Fruit fly (Drosophila melanogaster) whole organism, embryonic: ENCODE results near the gene Fcp3C.

Experiments used
- Atf-2 ChIP-seq: fragments of 200-800 bp; sonication (Bioruptor generic); optimal IDR thresholded peaks from 2 replicates; lab custom pipeline; 2016; ENCODE audit warnings: missing biosample characterization, missing genetic modification characterization
- Atf6 ChIP-seq: fragments of 200-800 bp; sonication (Bioruptor generic); IDR thresholded peaks from 2 replicates; pipeline ENCODE4 v1.3.6; 2022; ENCODE audit warnings: missing biosample characterization, missing genetic modification characterization
- Bgb ChIP-seq: fragments of 200-800 bp; sonication (Bioruptor generic); IDR thresholded peaks from 2 replicates; pipeline ENCODE4 v1.3.6; 2022; ENCODE audit warnings: missing biosample characterization, missing genetic modification characterization; ENCODE audit not compliant: partially characterized antibody
- CG10267 ChIP-seq: fragments of 200-800 bp; sonication (Bioruptor generic); optimal IDR thresholded peaks from 2 replicates; lab custom pipeline; 2018; ENCODE audit warnings: missing biosample characterization, mild to moderate bottlenecking, missing genetic modification characterization, moderate library complexity
- CG10543 ChIP-seq: fragments of 200-800 bp; sonication (Bioruptor generic); optimal IDR thresholded peaks from 3 replicates; lab custom pipeline; 2017; ENCODE audit warnings: missing biosample characterization, mild to moderate bottlenecking, missing genetic modification characterization, moderate library complexity
- CG11695 ChIP-seq: fragments of 200-800 bp; sonication (Bioruptor generic); IDR thresholded peaks from 3 replicates; pipeline ENCODE4 v1.3.6; 2022; ENCODE audit warnings: missing biosample characterization, missing genetic modification characterization
- CG14014 ChIP-seq: fragments of 200-800 bp; sonication (Bioruptor generic); IDR thresholded peaks from 2 replicates; pipeline ENCODE4 v1.3.6; 2022; ENCODE audit warnings: missing biosample characterization, missing genetic modification characterization
- CG15514 ChIP-seq: fragments of 200-800 bp; sonication (Bioruptor generic); optimal IDR thresholded peaks from 3 replicates; lab custom pipeline; 2017; ENCODE audit warnings: missing biosample characterization, missing genetic modification characterization, mild to moderate bottlenecking, moderate library complexity, missing genetic modification reagents
- CG15696 ChIP-seq: fragments of 200-800 bp; sonication (Bioruptor generic); optimal IDR thresholded peaks from 2 replicates; lab custom pipeline; 2019; ENCODE audit warnings: missing biosample characterization, mild to moderate bottlenecking, missing genetic modification characterization, moderate library complexity
- CG2120 ChIP-seq: fragments of 200-800 bp; sonication (Bioruptor generic); optimal IDR thresholded peaks from 3 replicates; lab custom pipeline; 2016; ENCODE audit warnings: missing biosample characterization, missing genetic modification characterization
- CG2129 ChIP-seq: fragments of 200-800 bp; sonication (Bioruptor generic); IDR thresholded peaks from 2 replicates; pipeline ENCODE4 v1.3.6; 2022; ENCODE audit warnings: missing biosample characterization, missing genetic modification characterization; ENCODE audit not compliant: partially characterized antibody
- CG2712 ChIP-seq: fragments of 200-800 bp; optimal IDR thresholded peaks from 3 replicates; lab custom pipeline; 2019; ENCODE audit warnings: missing biosample characterization, mild to moderate bottlenecking, missing genetic modification characterization, moderate library complexity
- CG32772 ChIP-seq: fragments of 200-800 bp; sonication (Bioruptor generic); IDR thresholded peaks from 2 replicates; pipeline ENCODE4 v1.3.6; 2022; ENCODE audit warnings: missing biosample characterization, missing genetic modification characterization
- CG42726 ChIP-seq: fragments of 200-800 bp; sonication (Bioruptor generic); IDR thresholded peaks from 2 replicates; pipeline ENCODE4 v1.3.6; 2022; ENCODE audit warnings: missing biosample characterization, missing genetic modification characterization; ENCODE audit not compliant: partially characterized antibody
- CG4404 ChIP-seq: fragments of 200-800 bp; sonication (Bioruptor generic); IDR thresholded peaks from 2 replicates; pipeline ENCODE4 v1.3.6; 2022; ENCODE audit warnings: missing biosample characterization, missing genetic modification characterization
- CG4424 ChIP-seq: fragments of 200-800 bp; sonication (Bioruptor generic); optimal IDR thresholded peaks from 3 replicates; lab custom pipeline; 2016; ENCODE audit warnings: missing biosample characterization, missing genetic modification characterization
- CG4707 ChIP-seq: fragments of 200-800 bp; sonication (Bioruptor generic); optimal IDR thresholded peaks from 2 replicates; lab custom pipeline; 2018; ENCODE audit warnings: missing biosample characterization, mild to moderate bottlenecking, missing genetic modification characterization, moderate library complexity
- CG4820 ChIP-seq: fragments of 200-800 bp; sonication (Bioruptor generic); optimal IDR thresholded peaks from 3 replicates; lab custom pipeline; 2016; ENCODE audit warnings: missing biosample characterization, missing genetic modification characterization
- CG5953 ChIP-seq: fragments of 200-800 bp; sonication (Bioruptor generic); IDR thresholded peaks from 2 replicates; pipeline ENCODE4 v1.3.6; 2022; ENCODE audit warnings: missing biosample characterization, missing genetic modification characterization
- CG6654 ChIP-seq: fragments of 200-800 bp; sonication (Bioruptor generic); optimal IDR thresholded peaks from 2 replicates; lab custom pipeline; 2017; ENCODE audit warnings: missing biosample characterization, mild to moderate bottlenecking, missing genetic modification characterization
- CG8359 ChIP-seq: fragments of 200-800 bp; sonication (Bioruptor generic); optimal IDR thresholded peaks from 2 replicates; lab custom pipeline; 2017; ENCODE audit warnings: missing biosample characterization, mild to moderate bottlenecking, missing genetic modification characterization, borderline replicate concordance
- CG9727 ChIP-seq: fragments of 200-800 bp; sonication (Bioruptor generic); optimal IDR thresholded peaks from 3 replicates; lab custom pipeline; 2017; ENCODE audit warnings: missing biosample characterization, mild to moderate bottlenecking, missing genetic modification characterization
- D19B ChIP-seq: fragments of 200-800 bp; sonication (Bioruptor generic); optimal IDR thresholded peaks from 2 replicates; lab custom pipeline; 2017; ENCODE audit warnings: missing biosample characterization, mild to moderate bottlenecking, missing genetic modification characterization
- HLHmδ ChIP-seq: fragments of 200-800 bp; sonication (Bioruptor generic); optimal IDR thresholded peaks from 2 replicates; lab custom pipeline; 2018; ENCODE audit warnings: missing biosample characterization, mild to moderate bottlenecking, missing genetic modification characterization, moderate library complexity
- Hey ChIP-seq: fragments of 200-800 bp; sonication (Bioruptor generic); optimal IDR thresholded peaks from 3 replicates; lab custom pipeline; 2018; ENCODE audit warnings: missing biosample characterization, mild to moderate bottlenecking, missing genetic modification characterization
- HmgD ChIP-seq: fragments of 200-800 bp; sonication (Bioruptor generic); optimal IDR thresholded peaks from 3 replicates; lab custom pipeline; 2016; ENCODE audit warnings: missing biosample characterization, missing genetic modification characterization
- Kr ChIP-seq: fragments of 200-800 bp; sonication (Bioruptor generic); optimal IDR thresholded peaks from 2 replicates; lab custom pipeline; 2017; ENCODE audit warnings: missing biosample characterization, mild to moderate bottlenecking, missing genetic modification characterization
- Lim3 ChIP-seq: fragments of 200-800 bp; sonication (Bioruptor generic); IDR thresholded peaks from 2 replicates; pipeline ENCODE4 v1.3.6; 2022; ENCODE audit warnings: missing biosample characterization, missing genetic modification characterization
- NC2β ChIP-seq: fragments of 200-800 bp; sonication (Bioruptor generic); optimal IDR thresholded peaks from 2 replicates; lab custom pipeline; 2016; ENCODE audit warnings: missing biosample characterization, missing genetic modification characterization
- Poxn ChIP-seq: fragments of 200-800 bp; sonication (Bioruptor generic); IDR thresholded peaks from 2 replicates; pipeline ENCODE4 v1.3.6; 2022; ENCODE audit warnings: missing biosample characterization, missing genetic modification characterization
- Rx ChIP-seq: fragments of 200-800 bp; sonication (Bioruptor generic); IDR thresholded peaks from 2 replicates; pipeline ENCODE4 v1.3.6; 2022; ENCODE audit warnings: missing biosample characterization, missing genetic modification characterization
- Vsx1 ChIP-seq: fragments of 200-800 bp; sonication (Bioruptor generic); optimal IDR thresholded peaks from 2 replicates; lab custom pipeline; 2017; ENCODE audit warnings: missing biosample characterization, mild to moderate bottlenecking, missing genetic modification characterization, missing genetic modification reagents
- bowl ChIP-seq: fragments of 200-800 bp; sonication (Bioruptor generic); IDR thresholded peaks from 2 replicates; pipeline ENCODE4 v1.3.6; 2022; ENCODE audit warnings: missing biosample characterization, missing genetic modification characterization
- chm ChIP-seq: fragments of 200-800 bp; sonication (Bioruptor generic); IDR thresholded peaks from 2 replicates; pipeline ENCODE4 v1.3.6; 2022; ENCODE audit warnings: missing biosample characterization, missing genetic modification characterization
- dmrt99B ChIP-seq: fragments of 200-800 bp; sonication (Bioruptor generic); optimal IDR thresholded peaks from 2 replicates; lab custom pipeline; 2018; ENCODE audit warnings: missing biosample characterization, mild to moderate bottlenecking, missing genetic modification characterization, moderate library complexity
- dpn ChIP-seq, 2 experiments: fragments of 200-800 bp; sonication (Bioruptor generic); optimal IDR thresholded peaks; 3 replicates each; lab custom pipeline; 2016; ENCODE audit warnings: missing biosample characterization in 2 of 2, missing genetic modification characterization in 2 of 2
- fd3F ChIP-seq: fragments of 200-800 bp; sonication (Bioruptor generic); optimal IDR thresholded peaks from 2 replicates; lab custom pipeline; 2018; ENCODE audit warnings: missing biosample characterization, mild to moderate bottlenecking, missing genetic modification characterization, moderate library complexity
- gce ChIP-seq: fragments of 200-800 bp; sonication (Bioruptor generic); IDR thresholded peaks from 3 replicates; pipeline ENCODE4 v1.3.6; 2022; ENCODE audit warnings: missing biosample characterization, missing genetic modification characterization
- gt ChIP-seq: fragments of 200-800 bp; sonication (Bioruptor generic); IDR thresholded peaks from 2 replicates; pipeline ENCODE4 v1.3.6; 2022; ENCODE audit warnings: missing biosample characterization, missing genetic modification characterization
- h ChIP-seq: fragments of >200 bp; optimal IDR thresholded peaks from 2 replicates; lab custom pipeline; 2017
- lmd ChIP-seq: fragments of 200-800 bp; sonication (Bioruptor generic); IDR thresholded peaks from 2 replicates; pipeline ENCODE4 v1.3.6; 2022; ENCODE audit warnings: missing biosample characterization, missing genetic modification characterization
- nerfin-2 ChIP-seq: fragments of 200-800 bp; sonication (Bioruptor generic); IDR thresholded peaks from 2 replicates; pipeline ENCODE4 v1.3.6; 2022; ENCODE audit warnings: missing biosample characterization, missing genetic modification characterization; ENCODE audit not compliant: partially characterized antibody
- peb ChIP-seq: fragments of 200-800 bp; sonication (Bioruptor generic); IDR thresholded peaks from 2 replicates; pipeline ENCODE4 v1.3.6; 2022; ENCODE audit warnings: missing biosample characterization, missing genetic modification characterization
- pho ChIP-seq: fragments of 200-800 bp; sonication (Bioruptor generic); optimal IDR thresholded peaks from 2 replicates; lab custom pipeline; 2016; ENCODE audit warnings: missing biosample characterization, missing genetic modification characterization
- run ChIP-seq: fragments of 200-800 bp; sonication (Bioruptor generic); optimal IDR thresholded peaks from 3 replicates; lab custom pipeline; 2018; ENCODE audit warnings: missing biosample characterization, mild to moderate bottlenecking, missing genetic modification characterization
- sob ChIP-seq: fragments of 200-800 bp; sonication (Bioruptor generic); IDR thresholded peaks from 2 replicates; pipeline ENCODE4 v1.3.6; 2022; ENCODE audit warnings: missing biosample characterization, missing genetic modification characterization
- sug ChIP-seq: fragments of 200-800 bp; optimal IDR thresholded peaks from 2 replicates; lab custom pipeline; 2019; ENCODE audit warnings: missing biosample characterization, mild to moderate bottlenecking, missing genetic modification characterization, moderate library complexity
- trh ChIP-seq: fragments of 200-800 bp; sonication (Bioruptor generic); optimal IDR thresholded peaks from 2 replicates; lab custom pipeline; 2016; ENCODE audit warnings: missing biosample characterization, missing genetic modification characterization
- zfh2 ChIP-seq: fragments of 200-800 bp; sonication (Bioruptor generic); optimal IDR thresholded peaks from 2 replicates; lab custom pipeline; 2016; ENCODE audit warnings: missing biosample characterization, missing genetic modification characterization

The Fcp3C gene

dm6 chrX:3162405-3163256 is 11.6 kb downstream of the Fcp3C start (continued):
- TF ChIP-seq D19B (GFP tag; lab: Kevin White, UChicago) (peak; percentile 67), chm (peak; percentile 93), trh (GFP tag; lab: Kevin White, UChicago) (peak; percentile 46), CG32772 (GFP tag; lab: Robert Waterston, UW) (peak; percentile 92), CG4820 (GFP tag; lab: Kevin White, UChicago) (peak; percentile 91), zfh2 (GFP tag; lab: Kevin White, UChicago) (peak; percentile 79), h (lab: Kevin White, UChicago) (peak; percentile 41), CG5953 (GFP tag; lab: Robert Waterston, UW) (peak; percentile 91), CG42726 (no peak), Vsx1 (peak; percentile 88), Lim3 (GFP tag; lab: Robert Waterston, UW) (peak; percentile 71), HmgD (GFP tag; lab: Kevin White, UChicago) (peak; percentile 71), CG14014 (GFP tag; lab: Robert Waterston, UW) (peak; percentile 86), gce (GFP tag; lab: Robert Waterston, UW) (peak; percentile 84), dpn (GFP tag; optimal IDR thresholded peaks at IDR 0.05; lab: Kevin White, UChicago) (peak; percentile 92 to 93), CG10267 (tag; lab: Kevin White, UChicago) (peak; percentile 90), gt (GFP tag; lab: Robert Waterston, UW) (peak; percentile 72), Kr (GFP tag; lab: Kevin White, UChicago) (peak; percentile 69), CG4424 (peak; percentile 93), sug (tag; lab: Kevin White, UChicago) (peak; percentile 57), Atf6 (peak; percentile 88), Poxn (GFP tag; lab: Robert Waterston, UW) (no peak), HLHmδ (GFP tag; lab: Kevin White, UChicago) (no peak), dmrt99B (tag; lab: Kevin White, UChicago) (peak; percentile 95), CG2129 (GFP tag; lab: Robert Waterston, UW) (no peak), run (tag; lab: Kevin White, UChicago) (peak; percentile 82), nerfin-2 (GFP tag; lab: Robert Waterston, UW) (no peak), CG15696 (tag; lab: Kevin White, UChicago) (peak; percentile 91), CG4707 (peak; percentile 85), NC2β (peak; percentile 91), CG15514 (GFP tag; lab: Kevin White, UChicago) (peak; percentile 71), Atf-2 (GFP tag; lab: Kevin White, UChicago) (peak; percentile 93), CG8359 (GFP tag; lab: Kevin White, UChicago) (peak; percentile 88), peb (GFP tag; lab: Robert Waterston, UW) (peak; percentile 89), CG9727 (GFP tag; lab: Kevin White, UChicago) (peak; percentile 95), lmd (peak; percentile 93), fd3F (peak; percentile 78), bowl (peak; percentile 81; the same call in 1 of the 2 replicates), CG4404 (GFP tag; lab: Robert Waterston, UW) (peak; percentile 91), Bgb (GFP tag; lab: Robert Waterston, UW) (no peak), pho (peak; percentile 83), Hey (tag; lab: Kevin White, UChicago) (peak; percentile 20), Rx (GFP tag; lab: Robert Waterston, UW) (peak; percentile 84), CG11695 (GFP tag; lab: Robert Waterston, UW) (peak; percentile 94), CG6654 (GFP tag; lab: Kevin White, UChicago) (peak; percentile 80), sob (GFP tag; lab: Robert Waterston, UW) (peak; percentile 88), CG2712 (tag; lab: Kevin White, UChicago) (peak; percentile 96), CG2120 (GFP tag; lab: Kevin White, UChicago) (peak; percentile 86), CG10543 (GFP tag; lab: Kevin White, UChicago) (peak; percentile 74)
